Fruit fly (Drosophila melanogaster): ENCODE measurements around the gene CG1239.

The CG1239 gene

DNA sequence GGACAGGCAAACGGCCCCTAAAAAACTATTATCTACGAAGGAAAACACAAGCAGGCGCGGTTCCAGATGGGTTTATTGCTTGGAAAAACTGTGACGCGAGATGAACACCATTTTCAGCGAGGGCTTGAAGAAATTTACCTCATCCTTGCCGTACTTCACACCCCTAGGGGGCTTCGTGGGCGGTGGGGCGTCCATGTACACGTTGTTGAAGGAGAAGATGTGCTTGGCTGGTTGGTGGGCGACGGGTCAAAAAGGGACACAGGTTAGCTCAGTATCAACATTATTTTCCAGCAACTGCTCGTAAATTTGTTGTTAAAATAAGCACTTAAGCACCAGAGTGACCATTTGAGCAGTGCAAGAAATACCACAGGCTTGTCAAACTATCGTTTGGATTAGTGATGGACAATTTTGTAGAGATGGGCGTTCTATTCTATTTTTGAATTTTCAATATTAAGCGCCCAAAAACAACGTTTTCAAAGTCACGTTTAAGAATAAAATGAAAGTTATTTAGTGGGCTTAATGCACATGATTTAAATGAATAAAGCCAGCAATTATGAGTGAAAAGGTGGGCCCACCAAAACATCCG is 25.4 kb downstream of the CG1239 start, which contains the start of gene Sec8 (continued):
- no peak for TF ChIP-seq CG9727 (GFP tag; optimal IDR thresholded peaks at IDR 0.05)
- no peak for TF ChIP-seq toy (GFP tag; IDR thresholded peaks at IDR 0.05)
- TF ChIP-seq CG2116 (GFP tag; optimal IDR thresholded peaks at IDR 0.05), result peak; percentile 52
- no peak for TF ChIP-seq CG32767 (GFP tag; IDR thresholded peaks at IDR 0.05)
- TF ChIP-seq Ravus (GFP tag; IDR thresholded peaks at IDR 0.05), result no peak
- TF ChIP-seq CG4730 (GFP tag; IDR thresholded peaks at IDR 0.05), result no peak
- TF ChIP-seq Myb (GFP tag; optimal IDR thresholded peaks at IDR 0.05), result peak; percentile 81
- TF ChIP-seq CG10209 (GFP tag; optimal IDR thresholded peaks at IDR 0.05), result no peak
- TF ChIP-seq shn (GFP tag; optimal IDR thresholded peaks at IDR 0.05), result peak; percentile 27
- TF ChIP-seq ERR (GFP tag; optimal IDR thresholded peaks at IDR 0.05), result no peak
- no peak for TF ChIP-seq CG18619 (GFP tag; optimal IDR thresholded peaks at IDR 0.05)
- 0 out of 3 replicates have a peak, but pooled peaks have one; percentile 31 for TF ChIP-seq tgo (GFP tag; IDR thresholded peaks at IDR 0.05)
- TF ChIP-seq btn (GFP tag; optimal IDR thresholded peaks at IDR 0.05), result no peak
- TF ChIP-seq dmrt11E (tag; optimal IDR thresholded peaks at IDR 0.05), result peak; percentile 3
- no peak for TF ChIP-seq insv (GFP tag; optimal IDR thresholded peaks at IDR 0.05)
- no peak for TF ChIP-seq Hmx (GFP tag; optimal IDR thresholded peaks at IDR 0.05)
- TF ChIP-seq CG12219 (GFP tag; optimal IDR thresholded peaks at IDR 0.05), result no peak
- no peak for TF ChIP-seq twi (tag; optimal IDR thresholded peaks at IDR 0.05)
- TF ChIP-seq CG8089 (GFP tag; optimal IDR thresholded peaks at IDR 0.05), result no peak
- TF ChIP-seq sug (tag; optimal IDR thresholded peaks at IDR 0.05), result no peak
- TF ChIP-seq onecut (GFP tag; IDR thresholded peaks at IDR 0.05), result no peak
- no peak for TF ChIP-seq Hr39 (optimal IDR thresholded peaks at IDR 0.05)
- TF ChIP-seq CG12236 (GFP tag; optimal IDR thresholded peaks at IDR 0.05), result no peak
- no peak for TF ChIP-seq Ada2b (GFP tag; IDR thresholded peaks at IDR 0.05)
- TF ChIP-seq az2 (GFP tag; optimal IDR thresholded peaks at IDR 0.05), result peak; percentile 12
- TF ChIP-seq nmo (GFP tag; optimal IDR thresholded peaks at IDR 0.05), result peak; percentile 62
- peak; percentile 19 for TF ChIP-seq Nf-YC (tag; optimal IDR thresholded peaks at IDR 0.05)
- TF ChIP-seq B-H1 (GFP tag; IDR thresholded peaks at IDR 0.05), result no peak
- TF ChIP-seq CG16815 (GFP tag; optimal IDR thresholded peaks at IDR 0.05), result no peak
- no peak for TF ChIP-seq Jarid2 (GFP tag; optimal IDR thresholded peaks at IDR 0.05)
- TF ChIP-seq CG32532 (GFP tag; IDR thresholded peaks at IDR 0.05), result peak; percentile 61
- no peak for TF ChIP-seq prd (optimal IDR thresholded peaks at IDR 0.05)
- peak; percentile 54; the same call in 2 of the 3 replicates for TF ChIP-seq prd (GFP tag; IDR thresholded peaks at IDR 0.05)
- no peak for TF ChIP-seq Lim3 (GFP tag; IDR thresholded peaks at IDR 0.05)
- no peak for TF ChIP-seq Oaz (GFP tag; IDR thresholded peaks at IDR 0.05)
- TF ChIP-seq ewg (GFP tag; optimal IDR thresholded peaks at IDR 0.05), result no peak
- no peak for TF ChIP-seq trh (GFP tag; optimal IDR thresholded peaks at IDR 0.05)
- no peak for TF ChIP-seq Kr (GFP tag; optimal IDR thresholded peaks at IDR 0.05)
- no peak for TF ChIP-seq CG33557 (GFP tag; optimal IDR thresholded peaks at IDR 0.05)
- TF ChIP-seq CG12071 (GFP tag; optimal IDR thresholded peaks at IDR 0.05), result no peak
- no peak for TF ChIP-seq sima (GFP tag; optimal IDR thresholded peaks at IDR 0.05)
- no peak for TF ChIP-seq CG17912 (GFP tag; optimal IDR thresholded peaks at IDR 0.05)
- peak; percentile 70 for TF ChIP-seq Doc3 (GFP tag; IDR thresholded peaks at IDR 0.05; ENCODE audit: partially characterized antibody)
- TF ChIP-seq CG31441 (GFP tag; IDR thresholded peaks at IDR 0.05), result no peak
- TF ChIP-seq CG16863 (GFP tag; optimal IDR thresholded peaks at IDR 0.05), result no peak
- no peak for TF ChIP-seq jigr1 (GFP tag; IDR thresholded peaks at IDR 0.05)
- no peak for TF ChIP-seq Drgx (GFP tag; IDR thresholded peaks at IDR 0.05)
- peak; percentile 92 for TF ChIP-seq CG4617 (GFP tag; optimal IDR thresholded peaks at IDR 0.05; ENCODE audit: borderline replicate concordance)
- TF ChIP-seq gro (GFP tag; optimal IDR thresholded peaks at IDR 0.05), result no peak
- no peak for TF ChIP-seq CG31365 (tag; optimal IDR thresholded peaks at IDR 0.05)
- TF ChIP-seq wdn (GFP tag; IDR thresholded peaks at IDR 0.05), result no peak
- TF ChIP-seq Sox102F (GFP tag; optimal IDR thresholded peaks at IDR 0.05), result no peak
